Fruit fly (Drosophila melanogaster) whole organism, embryonic: Measurements from ENCODE around the gene Antdh.

ENCODE experiments used
- Aef1 ChIP-seq: fragments of 200-800 bp; sonication (Bioruptor generic); IDR thresholded peaks from 3 replicates; pipeline ENCODE4 v1.3.6; 2022; ENCODE audit warnings: missing biosample characterization, missing genetic modification characterization
- CG10209 ChIP-seq: fragments of 200-800 bp; sonication (Bioruptor generic); optimal IDR thresholded peaks from 3 replicates; lab custom pipeline; 2017; ENCODE audit warnings: missing biosample characterization, mild to moderate bottlenecking, missing genetic modification characterization, missing genetic modification reagents
- CG10654 ChIP-seq: fragments of 200-800 bp; sonication (Bioruptor generic); optimal IDR thresholded peaks from 2 replicates; lab custom pipeline; 2016; ENCODE audit warnings: missing biosample characterization, missing genetic modification characterization
- CG11696 ChIP-seq: fragments of 200-800 bp; sonication (Bioruptor generic); IDR thresholded peaks from 2 replicates; pipeline ENCODE4 v1.3.6; 2022; ENCODE audit warnings: missing biosample characterization, missing genetic modification characterization
- CG12659 ChIP-seq: fragments of 200-800 bp; sonication (Bioruptor generic); optimal IDR thresholded peaks from 3 replicates; lab custom pipeline; 2017; ENCODE audit warnings: mild to moderate bottlenecking, missing biosample characterization, missing genetic modification reagents, missing genetic modification characterization
- CG13296 ChIP-seq: fragments of 200-800 bp; sonication (Bioruptor generic); optimal IDR thresholded peaks from 3 replicates; lab custom pipeline; 2018; ENCODE audit warnings: missing biosample characterization, mild to moderate bottlenecking, missing genetic modification characterization
- CG13775 ChIP-seq: fragments of 200-800 bp; sonication (Bioruptor generic); optimal IDR thresholded peaks from 3 replicates; lab custom pipeline; 2017; ENCODE audit warnings: missing biosample characterization, mild to moderate bottlenecking, missing genetic modification characterization
- CG15269 ChIP-seq: fragments of 200-800 bp; sonication (Bioruptor generic); optimal IDR thresholded peaks from 2 replicates; lab custom pipeline; 2018; ENCODE audit warnings: missing biosample characterization, mild to moderate bottlenecking, missing genetic modification characterization, moderate library complexity
- CG16863 ChIP-seq: fragments of 200-800 bp; sonication (Bioruptor generic); optimal IDR thresholded peaks from 3 replicates; lab custom pipeline; 2016; ENCODE audit warnings: missing biosample characterization, missing genetic modification characterization
- CG2129 ChIP-seq: fragments of 200-800 bp; sonication (Bioruptor generic); IDR thresholded peaks from 2 replicates; pipeline ENCODE4 v1.3.6; 2022; ENCODE audit warnings: missing biosample characterization, missing genetic modification characterization; ENCODE audit not compliant: partially characterized antibody
- CG30020 ChIP-seq: fragments of 200-800 bp; optimal IDR thresholded peaks from 2 replicates; lab custom pipeline; 2019; ENCODE audit warnings: missing biosample characterization, mild to moderate bottlenecking, missing genetic modification characterization, moderate library complexity
- CG3847 ChIP-seq: fragments of 200-800 bp; sonication (Bioruptor generic); IDR thresholded peaks from 2 replicates; pipeline ENCODE4 v1.3.6; 2022; ENCODE audit warnings: missing biosample characterization, missing genetic modification characterization
- CG43689 ChIP-seq: fragments of 200-800 bp; sonication (Bioruptor generic); IDR thresholded peaks from 2 replicates; pipeline ENCODE4 v1.3.6; 2022; ENCODE audit warnings: missing biosample characterization, missing genetic modification characterization
- CG6175 ChIP-seq: fragments of 200-800 bp; sonication (Bioruptor generic); IDR thresholded peaks from 3 replicates; pipeline ENCODE4 v1.3.6; 2022; ENCODE audit warnings: missing biosample characterization, missing genetic modification characterization
- CG6791 ChIP-seq: fragments of 200-800 bp; sonication (Bioruptor generic); IDR thresholded peaks from 3 replicates; pipeline ENCODE4 v1.3.6; 2022; ENCODE audit warnings: missing biosample characterization, missing genetic modification characterization; ENCODE audit not compliant: partially characterized antibody
- CG9817 ChIP-seq: fragments of 200-800 bp; sonication (Bioruptor generic); optimal IDR thresholded peaks from 2 replicates; lab custom pipeline; 2018; ENCODE audit warnings: missing biosample characterization, mild to moderate bottlenecking, missing genetic modification characterization, moderate library complexity
- CTCF ChIP-seq: fragments of 200-800 bp; sonication (Bioruptor generic); optimal IDR thresholded peaks from 2 replicates; lab custom pipeline; 2017; ENCODE audit warnings: missing biosample characterization, mild to moderate bottlenecking, missing genetic modification characterization, moderate library complexity
- Ets97D ChIP-seq: fragments of 200-800 bp; sonication (Bioruptor generic); optimal IDR thresholded peaks from 3 replicates; lab custom pipeline; 2016; ENCODE audit warnings: missing biosample characterization, missing genetic modification characterization
- Fer3 ChIP-seq: fragments of 200-800 bp; sonication (Bioruptor generic); optimal IDR thresholded peaks from 2 replicates; lab custom pipeline; 2018; ENCODE audit warnings: missing biosample characterization, mild to moderate bottlenecking, missing genetic modification characterization, moderate library complexity
- H2.0 ChIP-seq: fragments of 200-800 bp; sonication (Bioruptor generic); IDR thresholded peaks from 2 replicates; pipeline ENCODE4 v1.3.6; 2022; ENCODE audit warnings: missing biosample characterization, missing genetic modification characterization
- HmgZ ChIP-seq: fragments of 200-800 bp; sonication (Bioruptor generic); optimal IDR thresholded peaks from 2 replicates; lab custom pipeline; 2018; ENCODE audit warnings: missing biosample characterization, mild to moderate bottlenecking, missing genetic modification characterization
- Hmr ChIP-seq: fragments of 200-800 bp; sonication (Bioruptor generic); optimal IDR thresholded peaks from 3 replicates; lab custom pipeline; 2017; ENCODE audit warnings: mild to moderate bottlenecking, missing biosample characterization, missing genetic modification reagents, missing genetic modification characterization
- Lhr ChIP-seq: fragments of 200-800 bp; sonication (Bioruptor generic); optimal IDR thresholded peaks from 3 replicates; lab custom pipeline; 2017; ENCODE audit warnings: mild to moderate bottlenecking, missing biosample characterization, missing genetic modification reagents, missing genetic modification characterization
- Med ChIP-seq: fragments of 200-800 bp; sonication (Bioruptor generic); peaks from one replicate; lab custom pipeline; 2016; ENCODE audit warnings: missing biosample characterization, missing genetic modification characterization, mild to moderate bottlenecking, inconsistent platforms, moderate library complexity
- Ravus ChIP-seq: fragments of 200-800 bp; sonication (Bioruptor generic); IDR thresholded peaks from 2 replicates; pipeline ENCODE4 v1.3.6; 2022; ENCODE audit warnings: missing biosample characterization, missing genetic modification characterization
- Rfx ChIP-seq: fragments of 200-800 bp; sonication (Bioruptor generic); IDR thresholded peaks from 2 replicates; pipeline ENCODE4 v1.3.6; 2022; ENCODE audit warnings: missing biosample characterization, missing genetic modification characterization
- Sox100B ChIP-seq: fragments of 200-800 bp; sonication (Bioruptor generic); optimal IDR thresholded peaks from 3 replicates; lab custom pipeline; 2018; ENCODE audit warnings: missing biosample characterization, mild to moderate bottlenecking, missing genetic modification characterization
- Xbp1 ChIP-seq: fragments of 200-800 bp; sonication (Bioruptor generic); optimal IDR thresholded peaks from 3 replicates; lab custom pipeline; 2016; ENCODE audit warnings: missing biosample characterization, mild to moderate bottlenecking, missing genetic modification characterization
- abd-A ChIP-seq: fragments of 200-800 bp; sonication (Bioruptor generic); optimal IDR thresholded peaks from 3 replicates; lab custom pipeline; 2019; ENCODE audit warnings: missing biosample characterization, mild to moderate bottlenecking, missing genetic modification characterization, moderate library complexity
- az2 ChIP-seq: fragments of 200-800 bp; sonication (Bioruptor generic); optimal IDR thresholded peaks from 3 replicates; lab custom pipeline; 2016; ENCODE audit warnings: missing biosample characterization, missing genetic modification characterization
- bbx ChIP-seq: fragments of 200-800 bp; sonication (Bioruptor generic); IDR thresholded peaks from 2 replicates; pipeline ENCODE4 v1.3.6; 2022; ENCODE audit warnings: missing biosample characterization, missing genetic modification characterization; ENCODE audit not compliant: partially characterized antibody
- chif ChIP-seq, 2 experiments: fragments of 200-800 bp; sonication (Bioruptor generic); optimal IDR thresholded peaks; 3 replicates each; lab custom pipeline; 2016; ENCODE audit warnings: missing biosample characterization in 2 of 2, missing genetic modification characterization in 2 of 2
- ftz-f1 ChIP-seq: fragments of 200-800 bp; sonication (Bioruptor generic); optimal IDR thresholded peaks from 2 replicates; lab custom pipeline; 2016; ENCODE audit warnings: missing biosample characterization, missing genetic modification characterization
- gfzf ChIP-seq: fragments of 200-800 bp; sonication (Bioruptor generic); optimal IDR thresholded peaks from 2 replicates; lab custom pipeline; 2016; ENCODE audit warnings: missing biosample characterization, mild to moderate bottlenecking, missing genetic modification characterization, moderate library complexity
- jumu ChIP-seq: fragments of 200-800 bp; sonication (Bioruptor generic); optimal IDR thresholded peaks from 3 replicates; lab custom pipeline; 2016; ENCODE audit warnings: missing biosample characterization, missing genetic modification characterization
- lilli ChIP-seq: fragments of 200-800 bp; sonication (Bioruptor generic); optimal IDR thresholded peaks from 3 replicates; lab custom pipeline; 2016; ENCODE audit warnings: missing biosample characterization, missing genetic modification characterization
- nerfin-2 ChIP-seq: fragments of 200-800 bp; sonication (Bioruptor generic); IDR thresholded peaks from 2 replicates; pipeline ENCODE4 v1.3.6; 2022; ENCODE audit warnings: missing biosample characterization, missing genetic modification characterization; ENCODE audit not compliant: partially characterized antibody
- onecut ChIP-seq: fragments of 200-800 bp; sonication (Bioruptor generic); IDR thresholded peaks from 2 replicates; pipeline ENCODE4 v1.3.6; 2022; ENCODE audit warnings: missing biosample characterization, missing genetic modification characterization
- otp ChIP-seq: fragments of 200-800 bp; sonication (Bioruptor generic); IDR thresholded peaks from 3 replicates; pipeline ENCODE4, ENCODE4 v1.3.6; 2022; ENCODE audit warnings: missing biosample characterization, missing genetic modification characterization
- p53 ChIP-seq: fragments of 200-800 bp; sonication (Bioruptor generic); optimal IDR thresholded peaks from 2 replicates; lab custom pipeline; 2016; ENCODE audit warnings: missing biosample characterization, missing genetic modification characterization
- pfk ChIP-seq: fragments of 200-800 bp; sonication (Bioruptor generic); optimal IDR thresholded peaks from 2 replicates; lab custom pipeline; 2018; ENCODE audit warnings: missing biosample characterization, mild to moderate bottlenecking, missing genetic modification characterization, moderate library complexity
- psq ChIP-seq: fragments of 200-800 bp; sonication (Bioruptor generic); optimal IDR thresholded peaks from 2 replicates; lab custom pipeline; 2017; ENCODE audit warnings: missing biosample characterization, missing genetic modification characterization
- sima ChIP-seq: fragments of 200-800 bp; sonication (Bioruptor generic); optimal IDR thresholded peaks from 2 replicates; lab custom pipeline; 2016; ENCODE audit warnings: missing biosample characterization, missing genetic modification characterization
- sisA ChIP-seq: fragments of 200-800 bp; sonication (Bioruptor generic); IDR thresholded peaks from 2 replicates; pipeline ENCODE4 v1.3.6; 2022; ENCODE audit warnings: missing biosample characterization, missing genetic modification characterization
- ssp ChIP-seq: fragments of 200-800 bp; sonication (Bioruptor generic); IDR thresholded peaks from 2 replicates; pipeline ENCODE4 v1.3.6; 2022; ENCODE audit warnings: missing biosample characterization, missing genetic modification characterization
- tx ChIP-seq: fragments of 200-800 bp; sonication (Bioruptor generic); optimal IDR thresholded peaks from 2 replicates; lab custom pipeline; 2016; ENCODE audit warnings: missing biosample characterization, missing genetic modification characterization
- unc-4 ChIP-seq: fragments of 200-800 bp; sonication (Bioruptor generic); IDR thresholded peaks from 2 replicates; pipeline ENCODE4 v1.3.6; 2022; ENCODE audit warnings: missing biosample characterization, missing genetic modification characterization; ENCODE audit not compliant: partially characterized antibody
- zen2 ChIP-seq: fragments of 200-800 bp; sonication (Bioruptor generic); IDR thresholded peaks from 3 replicates; pipeline ENCODE4 v1.3.6; 2022; ENCODE audit warnings: missing biosample characterization, missing genetic modification characterization; ENCODE audit not compliant: partially characterized antibody
- zfh1 ChIP-seq: fragments of 200-800 bp; sonication (Bioruptor generic); IDR thresholded peaks from 3 replicates; pipeline ENCODE4 v1.3.6; 2022; ENCODE audit warnings: missing biosample characterization, missing genetic modification characterization

The Antdh gene

DNA sequence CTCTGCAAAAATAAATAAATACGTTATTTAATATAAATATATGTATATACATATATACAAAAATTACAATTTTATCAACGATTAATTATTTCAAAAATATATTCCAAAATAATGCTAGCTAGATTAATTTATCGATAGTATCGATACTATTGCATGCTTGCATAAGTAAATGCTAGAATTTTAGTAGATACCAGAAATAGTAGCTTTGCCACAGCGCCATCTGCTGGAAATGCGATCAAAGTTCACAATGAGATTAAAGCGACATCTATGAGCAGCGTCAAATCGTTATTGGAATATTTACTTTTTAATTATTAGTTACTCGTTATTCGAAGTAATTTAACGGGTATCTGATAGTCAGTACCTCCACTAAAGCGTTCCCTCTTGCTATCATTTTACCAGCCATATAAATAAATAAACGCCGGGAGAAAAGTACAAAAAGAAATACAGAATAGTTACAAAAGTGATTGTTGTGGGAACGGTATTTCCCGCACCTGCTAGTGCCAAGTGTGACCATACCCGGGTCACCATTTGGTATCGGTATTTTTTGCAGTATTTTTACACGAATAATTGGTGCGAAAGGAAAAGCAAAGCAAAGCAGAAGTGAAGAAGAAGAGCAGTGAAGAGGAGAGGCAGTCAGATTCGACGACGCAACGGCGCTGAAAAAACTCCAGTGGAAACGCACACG, 14.9 kb downstream of the Antdh start, which contains the start of the genes rtv and Dlic (continued):
- TF ChIP-seq CG6791 = peak; percentile 69; the same call in 2 of the 3 replicates
- peak in 1 of 2 experiments; percentile 10 for TF ChIP-seq chif (GFP tag; optimal IDR thresholded peaks at IDR 0.05; lab: Kevin White, UChicago)
- no peak for TF ChIP-seq CG13775 (GFP tag; lab: Kevin White, UChicago)
- peak; percentile 56 for TF ChIP-seq Hmr (GFP tag; lab: Kevin White, UChicago)
- TF ChIP-seq tx (GFP tag; lab: Kevin White, UChicago) = peak; percentile 0
- peak; percentile 57; the same call in 1 of the 2 replicates for TF ChIP-seq bbx (GFP tag; lab: Robert Waterston, UW)
- no peak for TF ChIP-seq sisA (GFP tag; lab: Robert Waterston, UW)
- 0 out of 3 replicates have a peak, but pooled peaks have one; percentile 13 for TF ChIP-seq otp
- peak; percentile 29 for TF ChIP-seq az2 (GFP tag; lab: Kevin White, UChicago)
- peak; percentile 85 for TF ChIP-seq Med (GFP tag; lab: Kevin White, UChicago)
- peak; percentile 54; the same call in 1 of the 2 replicates for TF ChIP-seq nerfin-2
- peak; percentile 90 for TF ChIP-seq Lhr (GFP tag; lab: Kevin White, UChicago)
- TF ChIP-seq gfzf (GFP tag; lab: Kevin White, UChicago) = peak; percentile 72
- TF ChIP-seq zen2 (GFP tag; lab: Robert Waterston, UW) = peak; percentile 22; the same call in 1 of the 3 replicates
- TF ChIP-seq CG2129 = peak; percentile 76
- no peak for TF ChIP-seq CG11696 (GFP tag; lab: Robert Waterston, UW)
- TF ChIP-seq Xbp1 (GFP tag; lab: Kevin White, UChicago) = peak; percentile 47
- peak; percentile 29 for TF ChIP-seq CG16863 (GFP tag; lab: Kevin White, UChicago)
- peak; percentile 17 for TF ChIP-seq CG15269 (tag; lab: Kevin White, UChicago)
- TF ChIP-seq CG3847 (GFP tag; lab: Robert Waterston, UW) = 0 out of 2 replicates have a peak, but pooled peaks have one; percentile 26
- no peak for TF ChIP-seq Ravus
- peak; percentile 79 for TF ChIP-seq unc-4 (GFP tag; lab: Robert Waterston, UW)
- no peak for TF ChIP-seq CG13296
- TF ChIP-seq lilli (GFP tag; lab: Kevin White, UChicago) = peak; percentile 24
- TF ChIP-seq ssp (GFP tag; lab: Robert Waterston, UW) = peak; percentile 52
- TF ChIP-seq H2.0 (GFP tag; lab: Robert Waterston, UW) = no peak
- TF ChIP-seq onecut (GFP tag; lab: Robert Waterston, UW) = peak; percentile 33; the same call in 1 of the 2 replicates
- TF ChIP-seq zfh1 (GFP tag; lab: Robert Waterston, UW) = 0 out of 3 replicates have a peak, but pooled peaks have one; percentile 19
- TF ChIP-seq CG43689 (GFP tag; lab: Robert Waterston, UW) = no peak
- no peak for TF ChIP-seq CG10654 (GFP tag; lab: Kevin White, UChicago)
- no peak for TF ChIP-seq HmgZ
- peak; percentile 51 for TF ChIP-seq Ets97D (GFP tag; lab: Kevin White, UChicago)
- peak; percentile 44; the same call in 1 of the 2 replicates for TF ChIP-seq Rfx
- no peak for TF ChIP-seq CG10209
- peak; percentile 99 for TF ChIP-seq psq
- no peak for TF ChIP-seq Sox100B (GFP tag; lab: Kevin White, UChicago)
- no peak for TF ChIP-seq pfk (GFP tag; lab: Kevin White, UChicago)
- TF ChIP-seq p53 (GFP tag; lab: Kevin White, UChicago) = no peak
- no peak for TF ChIP-seq sima (GFP tag; lab: Kevin White, UChicago)
- TF ChIP-seq CG9817 = peak; percentile 21
- TF ChIP-seq Aef1 (GFP tag; lab: Robert Waterston, UW) = no peak
- TF ChIP-seq abd-A (tag; lab: Kevin White, UChicago) = no peak
- TF ChIP-seq CTCF (GFP tag; lab: Kevin White, UChicago) = peak; percentile 98
- TF ChIP-seq ftz-f1 (GFP tag; lab: Kevin White, UChicago) = no peak
- peak; percentile 56 for TF ChIP-seq CG30020 (tag; lab: Kevin White, UChicago)
- no peak for TF ChIP-seq Fer3 (tag; lab: Kevin White, UChicago)
- no peak for TF ChIP-seq CG6175 (GFP tag; lab: Robert Waterston, UW)
- TF ChIP-seq CG12659 (GFP tag; lab: Kevin White, UChicago) = peak; percentile 72
- peak; percentile 11 for TF ChIP-seq jumu (GFP tag; lab: Kevin White, UChicago)
